Fruit fly (Drosophila melanogaster) whole organism, prepupa: ENCODE measurements around the gene CG13998.

Source experiments
- Blimp-1 ChIP-seq: fragments of 200-800 bp; sonication (Bioruptor generic); optimal IDR thresholded peaks from 3 replicates; lab custom pipeline; 2017; ENCODE audit warnings: missing biosample characterization, missing genetic modification characterization, mild to moderate bottlenecking, moderate library complexity, missing genetic modification reagents
- CG10631 ChIP-seq: fragments of 200-800 bp; sonication (Bioruptor generic); optimal IDR thresholded peaks from 2 replicates; lab custom pipeline; 2016; ENCODE audit warnings: missing biosample characterization, missing genetic modification characterization
- CG11762 ChIP-seq: fragments of 200-800 bp; sonication (Bioruptor generic); optimal IDR thresholded peaks from 3 replicates; lab custom pipeline; 2016; ENCODE audit warnings: missing biosample characterization, missing genetic modification characterization; ENCODE audit not compliant: insufficient read depth
- CG11902 ChIP-seq: fragments of 200-800 bp; sonication (Bioruptor generic); optimal IDR thresholded peaks from 3 replicates; lab custom pipeline; 2016; ENCODE audit warnings: missing biosample characterization, missing genetic modification characterization
- CG1621 ChIP-seq: fragments of 200-800 bp; sonication (Bioruptor generic); optimal IDR thresholded peaks from 3 replicates; lab custom pipeline; 2018; ENCODE audit warnings: missing biosample characterization, mild to moderate bottlenecking, missing genetic modification characterization
- CG16779 ChIP-seq: fragments of 200-800 bp; sonication (Bioruptor generic); optimal IDR thresholded peaks from 3 replicates; lab custom pipeline; 2017; ENCODE audit warnings: missing biosample characterization, mild to moderate bottlenecking, missing genetic modification characterization
- CG3032 ChIP-seq: fragments of 200-800 bp; optimal IDR thresholded peaks from 2 replicates; lab custom pipeline; 2019; ENCODE audit warnings: missing biosample characterization, mild to moderate bottlenecking, missing genetic modification characterization, moderate library complexity
- CG31627 ChIP-seq: fragments of 200-800 bp; sonication (Bioruptor generic); optimal IDR thresholded peaks from 3 replicates; lab custom pipeline; 2016; ENCODE audit warnings: missing biosample characterization, missing genetic modification characterization
- CG3919 ChIP-seq: fragments of 200-800 bp; sonication (Bioruptor generic); optimal IDR thresholded peaks from 3 replicates; lab custom pipeline; 2016; ENCODE audit warnings: missing biosample characterization, missing genetic modification characterization
- CG4318 ChIP-seq: fragments of 200-800 bp; sonication (Bioruptor generic); optimal IDR thresholded peaks from 3 replicates; lab custom pipeline; 2017; ENCODE audit warnings: missing biosample characterization, mild to moderate bottlenecking, missing genetic modification characterization
- CG6163 ChIP-seq: fragments of 200-800 bp; sonication (Bioruptor generic); IDR thresholded peaks from 3 replicates; pipeline ENCODE4 v1.3.6; 2022; ENCODE audit warnings: missing biosample characterization, missing genetic modification characterization
- CG6276 ChIP-seq: fragments of 200-800 bp; sonication (Bioruptor generic); optimal IDR thresholded peaks from 2 replicates; lab custom pipeline; 2017; ENCODE audit warnings: missing biosample characterization, mild to moderate bottlenecking, missing genetic modification characterization
- CG6792 ChIP-seq: fragments of 200-800 bp; sonication (Bioruptor generic); optimal IDR thresholded peaks from 3 replicates; lab custom pipeline; 2016; ENCODE audit warnings: missing biosample characterization, missing genetic modification characterization
- CG6808 ChIP-seq: fragments of 200-800 bp; sonication (Bioruptor generic); optimal IDR thresholded peaks from 3 replicates; lab custom pipeline; 2017; ENCODE audit warnings: missing biosample characterization, missing genetic modification characterization, mild to moderate bottlenecking, moderate library complexity, missing genetic modification reagents
- CG6854 ChIP-seq: fragments of 200-800 bp; sonication (Bioruptor generic); optimal IDR thresholded peaks from 2 replicates; lab custom pipeline; 2017; ENCODE audit warnings: missing biosample characterization, mild to moderate bottlenecking, missing genetic modification characterization
- CG7368 ChIP-seq: fragments of 200-800 bp; sonication (Bioruptor generic); optimal IDR thresholded peaks from 3 replicates; lab custom pipeline; 2016; ENCODE audit warnings: missing biosample characterization, missing genetic modification characterization
- CG8632 ChIP-seq: fragments of 200-800 bp; sonication (Bioruptor generic); optimal IDR thresholded peaks from 3 replicates; lab custom pipeline; 2016; ENCODE audit warnings: missing biosample characterization, missing genetic modification characterization
- CG9139 ChIP-seq: fragments of 200-800 bp; sonication (Bioruptor generic); optimal IDR thresholded peaks from 3 replicates; lab custom pipeline; 2017; ENCODE audit warnings: missing biosample characterization, mild to moderate bottlenecking, missing genetic modification characterization
- Eip75B ChIP-seq: fragments of 200-800 bp; sonication (Bioruptor generic); optimal IDR thresholded peaks from 3 replicates; lab custom pipeline; 2016; ENCODE audit warnings: missing biosample characterization, missing genetic modification characterization
- Eip78C ChIP-seq: fragments of 200-800 bp; sonication (Bioruptor generic); peaks from one replicate; lab custom pipeline; 2016; ENCODE audit warnings: missing biosample characterization, missing genetic modification characterization
- Eip93F ChIP-seq: fragments of 200-800 bp; sonication (Bioruptor generic); optimal IDR thresholded peaks from 2 replicates; lab custom pipeline; 2016; ENCODE audit warnings: missing biosample characterization, mild to moderate bottlenecking, missing genetic modification characterization
- Ets21C ChIP-seq: fragments of 200-800 bp; sonication (Bioruptor generic); optimal IDR thresholded peaks from 3 replicates; lab custom pipeline; 2016; ENCODE audit warnings: missing biosample characterization, missing genetic modification characterization
- Ets96B ChIP-seq: fragments of 200-800 bp; optimal IDR thresholded peaks from 2 replicates; lab custom pipeline; 2019; ENCODE audit warnings: missing biosample characterization, mild to moderate bottlenecking, missing genetic modification characterization, moderate library complexity
- Hr38 ChIP-seq: sonication (Bioruptor generic); optimal IDR thresholded peaks from 2 replicates; lab custom pipeline; 2016; ENCODE audit warnings: missing biosample characterization, missing genetic modification characterization
- Hr39 ChIP-seq: fragments of 200-800 bp; sonication (Bioruptor generic); optimal IDR thresholded peaks from 2 replicates; lab custom pipeline; 2016; ENCODE audit warnings: missing biosample characterization, missing genetic modification characterization
- Hr4 ChIP-seq: fragments of 200-800 bp; sonication (Bioruptor generic); optimal IDR thresholded peaks from 3 replicates; lab custom pipeline; 2016; ENCODE audit warnings: missing biosample characterization, missing genetic modification characterization
- Met ChIP-seq: fragments of 200-800 bp; sonication (Bioruptor generic); optimal IDR thresholded peaks from 3 replicates; lab custom pipeline; 2016; ENCODE audit warnings: missing biosample characterization, missing genetic modification characterization
- Smox ChIP-seq: fragments of 200-800 bp; sonication (Bioruptor generic); optimal IDR thresholded peaks from 3 replicates; lab custom pipeline; 2016; ENCODE audit warnings: missing biosample characterization, missing genetic modification characterization
- Sox102F ChIP-seq: fragments of 200-800 bp; sonication (Bioruptor generic); optimal IDR thresholded peaks from 2 replicates; lab custom pipeline; 2016; ENCODE audit warnings: missing biosample characterization, mild to moderate bottlenecking, missing genetic modification characterization
- Sox14 ChIP-seq: fragments of 200-800 bp; sonication (Bioruptor generic); optimal IDR thresholded peaks from 3 replicates; lab custom pipeline; 2016; ENCODE audit warnings: missing biosample characterization, missing genetic modification characterization
- Sox15 ChIP-seq: fragments of 200-800 bp; sonication (Bioruptor generic); optimal IDR thresholded peaks from 3 replicates; lab custom pipeline; 2016; ENCODE audit warnings: missing biosample characterization, missing genetic modification characterization
- achi ChIP-seq: fragments of 200-800 bp; sonication (Bioruptor generic); optimal IDR thresholded peaks from 3 replicates; lab custom pipeline; 2016; ENCODE audit warnings: missing biosample characterization, missing genetic modification characterization
- acj6 ChIP-seq: fragments of 200-800 bp; sonication (Bioruptor generic); optimal IDR thresholded peaks from 3 replicates; lab custom pipeline; 2016; ENCODE audit warnings: missing biosample characterization, missing genetic modification characterization
- dac ChIP-seq: fragments of 200-800 bp; sonication (Bioruptor generic); optimal IDR thresholded peaks from 2 replicates; lab custom pipeline; 2017; ENCODE audit warnings: missing biosample characterization, mild to moderate bottlenecking, missing genetic modification characterization
- dsx ChIP-seq: fragments of 200-800 bp; optimal IDR thresholded peaks from 3 replicates; lab custom pipeline; 2019; ENCODE audit warnings: missing biosample characterization, mild to moderate bottlenecking, missing genetic modification characterization, moderate library complexity; ENCODE audit not compliant: poor library complexity, severe bottlenecking
- eg ChIP-seq: fragments of 200-800 bp; sonication (Bioruptor generic); IDR thresholded peaks from 3 replicates; pipeline ENCODE4 v1.3.6; 2022; ENCODE audit warnings: missing biosample characterization, missing genetic modification characterization
- esn ChIP-seq: fragments of 200-800 bp; sonication (Bioruptor generic); optimal IDR thresholded peaks from 2 replicates; lab custom pipeline; 2016; ENCODE audit warnings: missing biosample characterization, mild to moderate bottlenecking, missing genetic modification characterization, moderate library complexity
- fd59A ChIP-seq: fragments of 200-800 bp; sonication (Bioruptor generic); optimal IDR thresholded peaks from 2 replicates; lab custom pipeline; 2017; ENCODE audit warnings: missing biosample characterization, mild to moderate bottlenecking, missing genetic modification characterization, missing genetic modification reagents
- fd85E ChIP-seq: fragments of 200-800 bp; sonication (Bioruptor generic); optimal IDR thresholded peaks from 3 replicates; lab custom pipeline; 2016; ENCODE audit warnings: missing biosample characterization, missing genetic modification characterization
- lz ChIP-seq: fragments of 200-800 bp; sonication (Bioruptor generic); optimal IDR thresholded peaks from 3 replicates; lab custom pipeline; 2016; ENCODE audit warnings: missing biosample characterization, missing genetic modification characterization
- net ChIP-seq: fragments of 200-800 bp; sonication (Bioruptor generic); optimal IDR thresholded peaks from 3 replicates; lab custom pipeline; 2016; ENCODE audit warnings: missing biosample characterization, missing genetic modification characterization
- ss ChIP-seq, 2 experiments: fragments of 200-800 bp; sonication (Bioruptor generic); optimal IDR thresholded peaks; 2 replicates in 1 of 2; 3 replicates in 1 of 2; lab custom pipeline; 2017 to 2018; ENCODE audit warnings: mild to moderate bottlenecking in 2 of 2, missing biosample characterization in 2 of 2, missing genetic modification characterization in 2 of 2, moderate library complexity in 1 of 2
- svp ChIP-seq: fragments of 200-800 bp; sonication (Bioruptor generic); peaks from one replicate; lab custom pipeline; 2016; ENCODE audit warnings: missing biosample characterization, missing genetic modification characterization
- vri ChIP-seq: fragments of 200-800 bp; sonication (Bioruptor generic); optimal IDR thresholded peaks from 3 replicates; lab custom pipeline; 2016; ENCODE audit warnings: missing biosample characterization, mild to moderate bottlenecking, missing genetic modification characterization

The CG13998 gene

dm6 chr2L:5980862-5981432 is 24.3 kb upstream of the CG13998 start, which contains the start of gene chic (continued):
- no peak for TF ChIP-seq CG4318 (GFP tag; lab: Kevin White, UChicago)
- no peak for TF ChIP-seq esn (GFP tag; lab: Kevin White, UChicago)
- no peak for TF ChIP-seq eg (GFP tag; lab: Robert Waterston, UW)
- peak; percentile 19 for TF ChIP-seq Ets96B (tag; lab: Kevin White, UChicago)
- peak; percentile 34 for TF ChIP-seq Smox (GFP tag; lab: Kevin White, UChicago)
- no peak for TF ChIP-seq CG31627
- peak; percentile 55 for TF ChIP-seq Sox102F (GFP tag; lab: Kevin White, UChicago)
- TF ChIP-seq CG10631 = no peak
- no peak for TF ChIP-seq CG6163
- TF ChIP-seq Hr38 (GFP tag; lab: Kevin White, UChicago) = no peak
- no peak for TF ChIP-seq achi (GFP tag; lab: Kevin White, UChicago)
- no peak for TF ChIP-seq acj6 (GFP tag; lab: Kevin White, UChicago)
- no peak for TF ChIP-seq CG6276 (GFP tag; lab: Kevin White, UChicago)
- TF ChIP-seq CG8632 (GFP tag; lab: Kevin White, UChicago) = no peak
- no peak for TF ChIP-seq fd85E
- no peak for TF ChIP-seq Ets21C (GFP tag; lab: Kevin White, UChicago)
- no peak for TF ChIP-seq Eip75B
- peak; percentile 48 for TF ChIP-seq svp (GFP tag; lab: Kevin White, UChicago)
- TF ChIP-seq CG6808 = no peak
- TF ChIP-seq dac (GFP tag; lab: Kevin White, UChicago) = no peak
- TF ChIP-seq Hr4 (GFP tag; lab: Kevin White, UChicago) = peak; percentile 19
- peak; percentile 2 to 29 for TF ChIP-seq ss (GFP tag; optimal IDR thresholded peaks at IDR 0.05; lab: Kevin White, UChicago)
- TF ChIP-seq CG11762 (GFP tag; lab: Kevin White, UChicago) = no peak
- TF ChIP-seq dsx = no peak
- TF ChIP-seq CG7368 (GFP tag; lab: Kevin White, UChicago) = no peak
- no peak for TF ChIP-seq lz (GFP tag; lab: Kevin White, UChicago)
- TF ChIP-seq Sox14 (GFP tag; lab: Kevin White, UChicago) = no peak
- TF ChIP-seq, all 60 proteins: peak for 15

dm6 chr2L:5979957-5980861 is 23.6 kb upstream of the CG13998 start:
- TF ChIP-seq Ets96B (tag; lab: Kevin White, UChicago) (no peak), Eip93F (GFP tag; lab: Kevin White, UChicago) (no peak), CG6792 (peak; percentile 14), ss (GFP tag; optimal IDR thresholded peaks at IDR 0.05; lab: Kevin White, UChicago) (peak; percentile 48 to 67), Eip78C (peak; percentile 76), CG4318 (GFP tag; lab: Kevin White, UChicago) (no peak), Sox15 (GFP tag; lab: Kevin White, UChicago) (no peak), Sox14 (GFP tag; lab: Kevin White, UChicago) (peak; percentile 56), Sox102F (GFP tag; lab: Kevin White, UChicago) (peak; percentile 45), svp (GFP tag; lab: Kevin White, UChicago) (peak; percentile 81), CG7368 (GFP tag; lab: Kevin White, UChicago) (no peak), CG1621 (tag; lab: Kevin White, UChicago) (peak; percentile 45), fd59A (GFP tag; lab: Kevin White, UChicago) (no peak), achi (GFP tag; lab: Kevin White, UChicago) (peak; percentile 11), CG3032 (tag; lab: Kevin White, UChicago) (peak; percentile 3), net (GFP tag; lab: Kevin White, UChicago) (peak; percentile 55), CG31627 (no peak), Blimp-1 (GFP tag; lab: Kevin White, UChicago) (no peak), CG6276 (GFP tag; lab: Kevin White, UChicago) (peak; percentile 29), esn (GFP tag; lab: Kevin White, UChicago) (peak; percentile 49), dsx (peak; percentile 52), vri (GFP tag; lab: Kevin White, UChicago) (peak; percentile 70), CG9139 (GFP tag; lab: Kevin White, UChicago) (peak; percentile 77), CG11902 (GFP tag; lab: Kevin White, UChicago) (no peak), Hr39 (GFP tag; lab: Kevin White, UChicago) (no peak), CG6854 (GFP tag; lab: Kevin White, UChicago) (peak; percentile 77), CG3919 (peak; percentile 52), Smox (GFP tag; lab: Kevin White, UChicago) (peak; percentile 6), Eip75B (peak; percentile 41), CG16779 (tag; lab: Kevin White, UChicago) (peak; percentile 63), fd85E (peak; percentile 9), CG8632 (GFP tag; lab: Kevin White, UChicago) (peak; percentile 31), Met (GFP tag; lab: Kevin White, UChicago) (peak; percentile 54), CG6808 (peak; percentile 61)
